Fruit fly (Drosophila melanogaster) whole organism, prepupa: ENCODE results near the gene Ugt35A1.

ENCODE experiments used
- Blimp-1 ChIP-seq: fragments of 200-800 bp; sonication (Bioruptor generic); optimal IDR thresholded peaks from 3 replicates; lab custom pipeline; 2017; ENCODE audit warnings: missing biosample characterization, missing genetic modification characterization, mild to moderate bottlenecking, moderate library complexity, missing genetic modification reagents
- CG10631 ChIP-seq: fragments of 200-800 bp; sonication (Bioruptor generic); optimal IDR thresholded peaks from 2 replicates; lab custom pipeline; 2016; ENCODE audit warnings: missing biosample characterization, missing genetic modification characterization
- CG10669 ChIP-seq: fragments of 200-800 bp; sonication (Bioruptor generic); optimal IDR thresholded peaks from 3 replicates; lab custom pipeline; 2018; ENCODE audit warnings: missing biosample characterization, mild to moderate bottlenecking, missing genetic modification characterization, moderate library complexity
- CG11294 ChIP-seq: fragments of 200-800 bp; sonication (Bioruptor generic); IDR thresholded peaks from 2 replicates; pipeline ENCODE4 v1.3.6; 2022; ENCODE audit warnings: missing biosample characterization, missing genetic modification characterization
- CG11762 ChIP-seq: fragments of 200-800 bp; sonication (Bioruptor generic); optimal IDR thresholded peaks from 3 replicates; lab custom pipeline; 2016; ENCODE audit warnings: missing biosample characterization, missing genetic modification characterization; ENCODE audit not compliant: insufficient read depth
- CG1621 ChIP-seq: fragments of 200-800 bp; sonication (Bioruptor generic); optimal IDR thresholded peaks from 3 replicates; lab custom pipeline; 2018; ENCODE audit warnings: missing biosample characterization, mild to moderate bottlenecking, missing genetic modification characterization
- CG16779 ChIP-seq: fragments of 200-800 bp; sonication (Bioruptor generic); optimal IDR thresholded peaks from 3 replicates; lab custom pipeline; 2017; ENCODE audit warnings: missing biosample characterization, mild to moderate bottlenecking, missing genetic modification characterization
- CG3032 ChIP-seq: fragments of 200-800 bp; optimal IDR thresholded peaks from 2 replicates; lab custom pipeline; 2019; ENCODE audit warnings: missing biosample characterization, mild to moderate bottlenecking, missing genetic modification characterization, moderate library complexity
- CG31627 ChIP-seq: fragments of 200-800 bp; sonication (Bioruptor generic); optimal IDR thresholded peaks from 3 replicates; lab custom pipeline; 2016; ENCODE audit warnings: missing biosample characterization, missing genetic modification characterization
- CG3919 ChIP-seq: fragments of 200-800 bp; sonication (Bioruptor generic); optimal IDR thresholded peaks from 3 replicates; lab custom pipeline; 2016; ENCODE audit warnings: missing biosample characterization, missing genetic modification characterization
- CG4318 ChIP-seq: fragments of 200-800 bp; sonication (Bioruptor generic); optimal IDR thresholded peaks from 3 replicates; lab custom pipeline; 2017; ENCODE audit warnings: missing biosample characterization, mild to moderate bottlenecking, missing genetic modification characterization
- CG6163 ChIP-seq: fragments of 200-800 bp; sonication (Bioruptor generic); IDR thresholded peaks from 3 replicates; pipeline ENCODE4 v1.3.6; 2022; ENCODE audit warnings: missing biosample characterization, missing genetic modification characterization
- CG6276 ChIP-seq: fragments of 200-800 bp; sonication (Bioruptor generic); optimal IDR thresholded peaks from 2 replicates; lab custom pipeline; 2017; ENCODE audit warnings: missing biosample characterization, mild to moderate bottlenecking, missing genetic modification characterization
- CG6808 ChIP-seq: fragments of 200-800 bp; sonication (Bioruptor generic); optimal IDR thresholded peaks from 3 replicates; lab custom pipeline; 2017; ENCODE audit warnings: missing biosample characterization, missing genetic modification characterization, mild to moderate bottlenecking, moderate library complexity, missing genetic modification reagents
- CG6854 ChIP-seq: fragments of 200-800 bp; sonication (Bioruptor generic); optimal IDR thresholded peaks from 2 replicates; lab custom pipeline; 2017; ENCODE audit warnings: missing biosample characterization, mild to moderate bottlenecking, missing genetic modification characterization
- CG7368 ChIP-seq: fragments of 200-800 bp; sonication (Bioruptor generic); optimal IDR thresholded peaks from 3 replicates; lab custom pipeline; 2016; ENCODE audit warnings: missing biosample characterization, missing genetic modification characterization
- CG8119 ChIP-seq: fragments of 200-800 bp; sonication (Bioruptor generic); IDR thresholded peaks from 3 replicates; pipeline ENCODE4 v1.3.6; 2022; ENCODE audit warnings: missing biosample characterization, missing genetic modification characterization
- CG9139 ChIP-seq: fragments of 200-800 bp; sonication (Bioruptor generic); optimal IDR thresholded peaks from 3 replicates; lab custom pipeline; 2017; ENCODE audit warnings: missing biosample characterization, mild to moderate bottlenecking, missing genetic modification characterization
- Eip75B ChIP-seq: fragments of 200-800 bp; sonication (Bioruptor generic); optimal IDR thresholded peaks from 3 replicates; lab custom pipeline; 2016; ENCODE audit warnings: missing biosample characterization, missing genetic modification characterization
- Eip78C ChIP-seq: fragments of 200-800 bp; sonication (Bioruptor generic); peaks from one replicate; lab custom pipeline; 2016; ENCODE audit warnings: missing biosample characterization, missing genetic modification characterization
- Ets21C ChIP-seq: fragments of 200-800 bp; sonication (Bioruptor generic); optimal IDR thresholded peaks from 3 replicates; lab custom pipeline; 2016; ENCODE audit warnings: missing biosample characterization, missing genetic modification characterization
- Ets96B ChIP-seq: fragments of 200-800 bp; optimal IDR thresholded peaks from 2 replicates; lab custom pipeline; 2019; ENCODE audit warnings: missing biosample characterization, mild to moderate bottlenecking, missing genetic modification characterization, moderate library complexity
- Gug ChIP-seq: fragments of 200-800 bp; sonication (Bioruptor generic); IDR thresholded peaks from 2 replicates; pipeline ENCODE4 v1.3.6; 2022; ENCODE audit warnings: missing biosample characterization, missing genetic modification characterization
- Hr38 ChIP-seq: sonication (Bioruptor generic); optimal IDR thresholded peaks from 2 replicates; lab custom pipeline; 2016; ENCODE audit warnings: missing biosample characterization, missing genetic modification characterization
- Hr39 ChIP-seq: fragments of 200-800 bp; sonication (Bioruptor generic); optimal IDR thresholded peaks from 2 replicates; lab custom pipeline; 2016; ENCODE audit warnings: missing biosample characterization, missing genetic modification characterization
- Lpt ChIP-seq: fragments of 200-800 bp; sonication (Bioruptor generic); optimal IDR thresholded peaks from 3 replicates; lab custom pipeline; 2016; ENCODE audit warnings: missing biosample characterization, missing genetic modification characterization
- Met ChIP-seq: fragments of 200-800 bp; sonication (Bioruptor generic); optimal IDR thresholded peaks from 3 replicates; lab custom pipeline; 2016; ENCODE audit warnings: missing biosample characterization, missing genetic modification characterization
- OdsH ChIP-seq: fragments of 200-800 bp; sonication (Bioruptor generic); optimal IDR thresholded peaks from 3 replicates; lab custom pipeline; 2016; ENCODE audit warnings: missing biosample characterization, missing genetic modification characterization
- Smox ChIP-seq: fragments of 200-800 bp; sonication (Bioruptor generic); optimal IDR thresholded peaks from 3 replicates; lab custom pipeline; 2016; ENCODE audit warnings: missing biosample characterization, missing genetic modification characterization
- Sox102F ChIP-seq: fragments of 200-800 bp; sonication (Bioruptor generic); optimal IDR thresholded peaks from 2 replicates; lab custom pipeline; 2016; ENCODE audit warnings: missing biosample characterization, mild to moderate bottlenecking, missing genetic modification characterization
- Sox14 ChIP-seq: fragments of 200-800 bp; sonication (Bioruptor generic); optimal IDR thresholded peaks from 3 replicates; lab custom pipeline; 2016; ENCODE audit warnings: missing biosample characterization, missing genetic modification characterization
- Sox15 ChIP-seq: fragments of 200-800 bp; sonication (Bioruptor generic); optimal IDR thresholded peaks from 3 replicates; lab custom pipeline; 2016; ENCODE audit warnings: missing biosample characterization, missing genetic modification characterization
- achi ChIP-seq: fragments of 200-800 bp; sonication (Bioruptor generic); optimal IDR thresholded peaks from 3 replicates; lab custom pipeline; 2016; ENCODE audit warnings: missing biosample characterization, missing genetic modification characterization
- cyc ChIP-seq: fragments of 200-800 bp; sonication (Bioruptor generic); optimal IDR thresholded peaks from 3 replicates; lab custom pipeline; 2016; ENCODE audit warnings: missing biosample characterization, missing genetic modification characterization
- dsx ChIP-seq: fragments of 200-800 bp; optimal IDR thresholded peaks from 3 replicates; lab custom pipeline; 2019; ENCODE audit warnings: missing biosample characterization, mild to moderate bottlenecking, missing genetic modification characterization, moderate library complexity; ENCODE audit not compliant: poor library complexity, severe bottlenecking
- eg ChIP-seq: fragments of 200-800 bp; sonication (Bioruptor generic); IDR thresholded peaks from 3 replicates; pipeline ENCODE4 v1.3.6; 2022; ENCODE audit warnings: missing biosample characterization, missing genetic modification characterization
- fd59A ChIP-seq: fragments of 200-800 bp; sonication (Bioruptor generic); optimal IDR thresholded peaks from 2 replicates; lab custom pipeline; 2017; ENCODE audit warnings: missing biosample characterization, mild to moderate bottlenecking, missing genetic modification characterization, missing genetic modification reagents
- fd85E ChIP-seq: fragments of 200-800 bp; sonication (Bioruptor generic); optimal IDR thresholded peaks from 3 replicates; lab custom pipeline; 2016; ENCODE audit warnings: missing biosample characterization, missing genetic modification characterization
- fkh ChIP-seq: fragments of 200-800 bp; sonication (Bioruptor generic); optimal IDR thresholded peaks from 3 replicates; lab custom pipeline; 2017; ENCODE audit warnings: missing biosample characterization, mild to moderate bottlenecking, missing genetic modification characterization, moderate library complexity
- lz ChIP-seq: fragments of 200-800 bp; sonication (Bioruptor generic); optimal IDR thresholded peaks from 3 replicates; lab custom pipeline; 2016; ENCODE audit warnings: missing biosample characterization, missing genetic modification characterization
- pdm3 ChIP-seq: fragments of 200-800 bp; sonication (Bioruptor generic); optimal IDR thresholded peaks from 3 replicates; lab custom pipeline; 2016; ENCODE audit warnings: missing biosample characterization, missing genetic modification characterization
- salr ChIP-seq, 2 experiments: fragments of 200-800 bp; sonication (Bioruptor generic); optimal IDR thresholded peaks; 3 replicates each; lab custom pipeline; 2016 to 2018; ENCODE audit warnings: missing biosample characterization in 2 of 2, missing genetic modification characterization in 2 of 2, mild to moderate bottlenecking in 1 of 2
- ss ChIP-seq, 2 experiments: fragments of 200-800 bp; sonication (Bioruptor generic); optimal IDR thresholded peaks; 2 replicates in 1 of 2; 3 replicates in 1 of 2; lab custom pipeline; 2017 to 2018; ENCODE audit warnings: mild to moderate bottlenecking in 2 of 2, missing biosample characterization in 2 of 2, missing genetic modification characterization in 2 of 2, moderate library complexity in 1 of 2
- topi ChIP-seq: fragments of 200-800 bp; sonication (Bioruptor generic); optimal IDR thresholded peaks from 3 replicates; lab custom pipeline; 2016; ENCODE audit warnings: missing biosample characterization, missing genetic modification characterization
- vri ChIP-seq: fragments of 200-800 bp; sonication (Bioruptor generic); optimal IDR thresholded peaks from 3 replicates; lab custom pipeline; 2016; ENCODE audit warnings: missing biosample characterization, mild to moderate bottlenecking, missing genetic modification characterization

The Ugt35A1 gene

DNA sequence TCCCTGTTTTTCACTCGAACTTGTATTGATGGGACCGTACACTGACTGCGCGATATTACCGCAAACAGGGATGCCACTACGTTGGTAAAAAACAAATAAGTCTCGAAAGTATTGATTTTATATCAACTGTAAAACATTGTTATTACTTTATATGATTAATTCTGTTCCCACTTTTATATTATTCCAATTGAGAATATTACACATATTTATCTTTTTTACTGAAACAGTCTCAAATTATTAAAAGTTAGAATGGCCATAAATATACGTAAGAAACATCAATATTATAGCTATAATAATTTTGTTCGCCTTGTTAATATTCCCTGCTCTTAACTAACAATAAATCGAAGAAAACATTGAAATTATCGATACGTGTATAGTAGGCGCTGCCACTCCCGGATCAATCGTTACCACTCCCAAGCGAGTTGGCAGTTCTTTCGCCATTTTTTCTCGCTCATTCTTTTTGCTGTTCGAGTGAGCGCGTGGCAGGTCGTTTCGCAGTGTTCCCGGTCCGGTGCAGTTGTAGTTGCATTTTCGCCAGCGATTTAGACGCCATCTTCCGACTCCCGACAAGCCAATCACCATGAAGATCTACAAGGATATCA lies 37.4 kb upstream of the Ugt35A1 start, which contains the start of the genes SdhC and Tctp (continued):
- TF ChIP-seq Met (GFP tag; lab: Kevin White, UChicago) (peak; percentile 64), CG3032 (tag; lab: Kevin White, UChicago) (peak; percentile 23), Hr39 (GFP tag; lab: Kevin White, UChicago) (peak; percentile 12), pdm3 (peak; percentile 52), Sox14 (GFP tag; lab: Kevin White, UChicago) (peak; percentile 52), CG6163 (GFP tag; lab: Robert Waterston, UW) (peak; percentile 42; the same call in 2 of the 3 replicates), Sox102F (peak; percentile 42), fd85E (GFP tag; lab: Kevin White, UChicago) (no peak), OdsH (GFP tag; lab: Kevin White, UChicago) (peak; percentile 43), lz (GFP tag; lab: Kevin White, UChicago) (peak; percentile 47), CG8119 (GFP tag; lab: Robert Waterston, UW) (0 out of 3 replicates have a peak, but pooled peaks have one; percentile 12), Hr38 (GFP tag; lab: Kevin White, UChicago) (no peak), CG6854 (peak; percentile 66), Eip78C (peak; percentile 85), Sox15 (GFP tag; lab: Kevin White, UChicago) (no peak), Eip75B (GFP tag; lab: Kevin White, UChicago) (peak; percentile 59), fkh (peak; percentile 83), CG3919 (GFP tag; lab: Kevin White, UChicago) (peak; percentile 59), fd59A (GFP tag; lab: Kevin White, UChicago) (no peak), CG6808 (GFP tag; lab: Kevin White, UChicago) (peak; percentile 12)

DNA sequence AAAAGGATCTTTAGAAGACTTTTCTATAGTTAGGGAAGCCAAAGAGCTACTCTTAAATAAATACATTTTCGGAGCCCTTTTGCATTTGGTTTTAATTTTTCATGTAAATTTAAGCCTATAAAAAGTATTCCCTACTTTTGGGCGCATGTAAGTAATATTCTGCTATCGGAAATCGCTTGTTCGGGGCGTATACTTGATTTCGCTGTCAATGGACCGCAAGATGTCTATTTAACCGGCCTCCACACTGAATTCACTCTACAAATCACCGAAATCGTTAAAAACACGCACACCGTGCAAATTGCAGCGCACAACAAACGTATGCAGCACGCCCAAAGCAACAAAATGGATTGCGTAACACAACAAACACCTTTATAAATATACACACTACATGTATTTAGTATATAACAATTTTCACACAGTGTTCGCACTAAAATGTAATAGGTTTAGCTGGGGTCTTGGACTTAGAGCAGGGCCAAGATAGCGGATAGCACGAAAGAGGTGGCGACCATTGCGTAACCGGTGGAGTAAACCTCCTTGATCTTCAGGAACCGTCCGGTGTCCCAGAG lies 36.4 kb upstream of the Ugt35A1 start:
- TF ChIP-seq eg, result no peak
- TF ChIP-seq fkh, result peak; percentile 23
- TF ChIP-seq CG3919 (GFP tag; lab: Kevin White, UChicago), result no peak
- no peak for TF ChIP-seq Hr38 (GFP tag; lab: Kevin White, UChicago)
- TF ChIP-seq ss (GFP tag; optimal IDR thresholded peaks at IDR 0.05; lab: Kevin White, UChicago), result peak in 1 of 2 experiments; percentile 58
- peak; percentile 77 for TF ChIP-seq CG9139
- no peak for TF ChIP-seq lz (GFP tag; lab: Kevin White, UChicago)
- TF ChIP-seq CG11294, result no peak
- TF ChIP-seq Eip78C, result peak; percentile 93
- no peak for TF ChIP-seq achi (GFP tag; lab: Kevin White, UChicago)
- TF ChIP-seq vri, result peak; percentile 71
- no peak for TF ChIP-seq Eip75B (GFP tag; lab: Kevin White, UChicago)
- TF ChIP-seq salr (GFP tag; optimal IDR thresholded peaks at IDR 0.05; lab: Kevin White, UChicago), result no peak
- no peak for TF ChIP-seq Smox (GFP tag; lab: Kevin White, UChicago)
- peak; percentile 23 for TF ChIP-seq topi (GFP tag; lab: Kevin White, UChicago)
- TF ChIP-seq CG6854, result no peak
- no peak for TF ChIP-seq Sox14 (GFP tag; lab: Kevin White, UChicago)

DNA sequence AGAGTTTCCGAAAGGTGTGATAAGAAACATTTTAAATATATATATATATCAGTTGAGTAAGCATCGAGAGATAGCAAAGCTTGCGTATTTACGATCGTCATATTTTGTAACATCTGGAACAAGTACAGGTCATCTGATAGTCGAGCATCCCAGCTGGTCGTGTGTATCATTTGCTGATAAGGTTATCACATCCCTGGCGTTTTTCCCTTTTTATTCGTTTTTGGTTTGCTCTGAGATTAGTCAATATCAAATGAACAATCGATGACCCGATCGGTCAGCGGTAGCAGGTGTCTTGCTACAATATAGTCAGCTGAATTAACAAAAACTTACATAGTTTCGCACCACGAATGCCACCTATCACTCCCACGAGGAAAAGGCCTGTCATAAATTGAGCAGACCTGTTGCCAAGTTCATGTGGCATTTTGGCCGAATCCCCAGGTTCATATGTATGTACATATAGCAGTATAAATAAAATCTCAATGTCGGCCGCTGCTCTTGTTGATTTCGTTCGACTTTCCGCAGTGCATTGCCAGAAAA lies 28.5 kb upstream of the Ugt35A1 start:
- TF ChIP-seq CG10669 (peak; percentile 28), CG11294 (no peak), Ets21C (GFP tag; lab: Kevin White, UChicago) (no peak), CG4318 (GFP tag; lab: Kevin White, UChicago) (no peak), Sox14 (GFP tag; lab: Kevin White, UChicago) (peak; percentile 44), Sox102F (peak; percentile 70), CG6276 (peak; percentile 42), Gug (0 out of 2 replicates have a peak, but pooled peaks have one; percentile 34), CG11762 (peak; percentile 41), CG6808 (GFP tag; lab: Kevin White, UChicago) (peak; percentile 14), CG16779 (tag; lab: Kevin White, UChicago) (peak; percentile 47), Ets96B (tag; lab: Kevin White, UChicago) (peak; percentile 55), dsx (GFP tag; lab: Kevin White, UChicago) (peak; percentile 50), Lpt (GFP tag; lab: Kevin White, UChicago) (no peak), CG31627 (GFP tag; lab: Kevin White, UChicago) (peak; percentile 56), CG10631 (peak; percentile 62), pdm3 (peak; percentile 70), CG7368 (peak; percentile 53), achi (GFP tag; lab: Kevin White, UChicago) (peak; percentile 59), Blimp-1 (no peak), lz (GFP tag; lab: Kevin White, UChicago) (peak; percentile 68), CG1621 (no peak), cyc (GFP tag; lab: Kevin White, UChicago) (peak; percentile 53)
